Worm (Caenorhabditis elegans) whole organism, L2 larva: ENCODE results near the gene srx-9.

Experiments
- C34F6.9 ChIP-seq: fragments of 150-350 bp; optimal IDR thresholded peaks from 2 replicates; lab custom pipeline; 2014; ENCODE audit warnings: missing biosample characterization, missing genetic modification characterization
- F13H6.1 ChIP-seq: sonication (generic microtip); optimal IDR thresholded peaks from 2 replicates; lab custom pipeline; 2016; ENCODE audit warnings: missing genetic modification characterization, missing compliant biosample characterization
- ZK546.5 ChIP-seq: sonication (generic microtip); optimal IDR thresholded peaks from 2 replicates; lab custom pipeline; 2017; ENCODE audit warnings: missing biosample characterization, missing genetic modification characterization
- blmp-1 ChIP-seq: sonication (generic microtip); optimal IDR thresholded peaks from 2 replicates; lab custom pipeline; 2017; ENCODE audit warnings: missing genetic modification characterization, mild to moderate bottlenecking, missing compliant biosample characterization, antibody characterized with exemption, moderate library complexity; ENCODE audit not compliant: insufficient read depth
- ceh-16 ChIP-seq: fragments of 150-350 bp; optimal IDR thresholded peaks from 2 replicates; lab custom pipeline; 2014; ENCODE audit warnings: missing biosample characterization, missing genetic modification characterization
- ceh-82 ChIP-seq: fragments of 150-350 bp; optimal IDR thresholded peaks from 2 replicates; lab custom pipeline; 2014; ENCODE audit warnings: missing biosample characterization, missing genetic modification characterization
- egl-27 ChIP-seq: sonication (generic microtip); optimal IDR thresholded peaks from 3 replicates; lab custom pipeline; 2017; ENCODE audit warnings: missing biosample characterization, missing genetic modification reagents, missing genetic modification characterization
- elt-1 ChIP-seq: fragments of 150-350 bp; optimal IDR thresholded peaks from 2 replicates; lab custom pipeline; 2014; ENCODE audit warnings: missing biosample characterization, missing genetic modification characterization
- elt-3 ChIP-seq: sonication (generic microtip); optimal IDR thresholded peaks from 2 replicates; lab custom pipeline; 2017; ENCODE audit warnings: missing biosample characterization, missing genetic modification characterization
- fos-1 ChIP-seq: fragments of 150-350 bp; optimal IDR thresholded peaks from 2 replicates; lab custom pipeline; 2014; ENCODE audit warnings: missing biosample characterization, missing genetic modification characterization
- gmeb-1 ChIP-seq: fragments of 150-350 bp; optimal IDR thresholded peaks from 2 replicates; lab custom pipeline; 2014; ENCODE audit warnings: missing biosample characterization, missing genetic modification characterization
- lin-39 ChIP-seq: fragments of 150-350 bp; optimal IDR thresholded peaks from 2 replicates; lab custom pipeline; 2014; ENCODE audit warnings: missing biosample characterization, missing genetic modification reagents, missing genetic modification characterization
- mab-5 ChIP-seq: fragments of 150-350 bp; optimal IDR thresholded peaks from 2 replicates; lab custom pipeline; 2014; ENCODE audit warnings: missing biosample characterization, missing genetic modification characterization
- mbf-1 ChIP-seq: sonication (generic microtip); optimal IDR thresholded peaks from 2 replicates; lab custom pipeline; 2017; ENCODE audit warnings: missing biosample characterization, missing genetic modification characterization
- mdl-1 ChIP-seq, 2 experiments: fragments of 150-350 bp in 1 of 2; sonication (generic microtip) in 1 of 2; optimal IDR thresholded peaks; 2 replicates each; lab custom pipeline; 2017; ENCODE audit warnings: missing biosample characterization in 2 of 2, missing genetic modification characterization in 2 of 2
- nhr-11 ChIP-seq: fragments of 150-350 bp; optimal IDR thresholded peaks from 2 replicates; lab custom pipeline; 2014; ENCODE audit warnings: missing biosample characterization, missing genetic modification characterization
- nhr-12 ChIP-seq: fragments of 150-350 bp; optimal IDR thresholded peaks from 2 replicates; lab custom pipeline; 2014; ENCODE audit warnings: missing biosample characterization, missing genetic modification characterization
- nhr-129 ChIP-seq: fragments of 150-350 bp; optimal IDR thresholded peaks from 2 replicates; lab custom pipeline; 2014; ENCODE audit warnings: missing biosample characterization, missing genetic modification characterization
- nhr-21 ChIP-seq: fragments of 150-350 bp; optimal IDR thresholded peaks from 2 replicates; lab custom pipeline; 2014; ENCODE audit warnings: missing biosample characterization, missing genetic modification characterization
- nhr-23 ChIP-seq: fragments of 150-350 bp; optimal IDR thresholded peaks from 2 replicates; lab custom pipeline; 2014; ENCODE audit warnings: missing biosample characterization, missing genetic modification reagents, missing genetic modification characterization
- nhr-237 ChIP-seq: fragments of 150-350 bp; optimal IDR thresholded peaks from 2 replicates; lab custom pipeline; 2014; ENCODE audit warnings: missing biosample characterization, missing genetic modification characterization
- nhr-25 ChIP-seq: fragments of 150-350 bp; sonication (generic microtip); optimal IDR thresholded peaks from 3 replicates; lab custom pipeline; 2014; ENCODE audit warnings: missing biosample characterization, missing genetic modification characterization
- nhr-6 ChIP-seq: fragments of 150-350 bp; optimal IDR thresholded peaks from 2 replicates; lab custom pipeline; 2014; ENCODE audit warnings: missing biosample characterization, missing genetic modification characterization
- nhr-77 ChIP-seq: fragments of 150-350 bp; optimal IDR thresholded peaks from 2 replicates; lab custom pipeline; 2014; ENCODE audit warnings: missing biosample characterization, missing genetic modification characterization
- peb-1 ChIP-seq: fragments of 150-350 bp; optimal IDR thresholded peaks from 2 replicates; lab custom pipeline; 2014; ENCODE audit warnings: missing biosample characterization, missing genetic modification characterization
- sem-4 ChIP-seq: fragments of 150-350 bp; optimal IDR thresholded peaks from 2 replicates; lab custom pipeline; 2014; ENCODE audit warnings: missing biosample characterization, missing genetic modification reagents, missing genetic modification characterization
- skn-1 ChIP-seq: sonication (generic microtip); optimal IDR thresholded peaks from 2 replicates; lab custom pipeline; 2017; ENCODE audit warnings: missing biosample characterization, missing genetic modification characterization
- sma-3 ChIP-seq: sonication (generic microtip); optimal IDR thresholded peaks from 2 replicates; lab custom pipeline; 2016; ENCODE audit warnings: missing genetic modification reagents, missing genetic modification characterization, missing compliant biosample characterization
- unc-62 ChIP-seq: fragments of 150-350 bp; optimal IDR thresholded peaks from 2 replicates; lab custom pipeline; 2014; ENCODE audit warnings: missing biosample characterization, missing genetic modification reagents, missing genetic modification characterization
- ztf-1 ChIP-seq: fragments of 200-800 bp; sonication (Bioruptor generic); conservative IDR thresholded peaks from 2 replicates; pipeline ENCODE4 v1.3.6; 2022; ENCODE audit warnings: missing genetic modification characterization, missing compliant biosample characterization
- ztf-11 ChIP-seq: sonication (generic microtip); optimal IDR thresholded peaks from 2 replicates; lab custom pipeline; 2017; ENCODE audit warnings: missing biosample characterization, missing genetic modification characterization
- ztf-4 ChIP-seq: fragments of 150-350 bp; optimal IDR thresholded peaks from 2 replicates; lab custom pipeline; 2014; ENCODE audit warnings: missing biosample characterization, missing genetic modification characterization

Gene srx-9

ce11 chrV:7374090-7374489 is 21.2 kb downstream of the srx-9 start, which contains the start of gene srx-56:
Gene srx-56 (plus strand): TSS chrV:7374390.
- TF ChIP-seq nhr-237 (tag; lab: Kevin White, UChicago) = no peak
- no peak for TF ChIP-seq C34F6.9 (tag; lab: Kevin White, UChicago)
- TF ChIP-seq lin-39 (tag; lab: Kevin White, UChicago) = no peak
- no peak for TF ChIP-seq mdl-1 (tag; optimal IDR thresholded peaks at IDR 0.05; lab: Kevin White, UChicago)
- no peak for TF ChIP-seq mbf-1
- no peak for TF ChIP-seq ztf-11 (tag; lab: Kevin White, UChicago)
- TF ChIP-seq nhr-6 = no peak
- TF ChIP-seq ceh-16 (tag; lab: Kevin White, UChicago) = no peak
- TF ChIP-seq sma-3 (GFP tag; lab: Kevin White, UChicago) = no peak
- no peak for TF ChIP-seq nhr-11 (tag; lab: Kevin White, UChicago)
- no peak for TF ChIP-seq skn-1 (tag; lab: Kevin White, UChicago)
- no peak for TF ChIP-seq elt-1 (tag; lab: Kevin White, UChicago)
- no peak for TF ChIP-seq peb-1 (tag; lab: Kevin White, UChicago)
- TF ChIP-seq elt-3 (tag; lab: Kevin White, UChicago) = no peak
- no peak for TF ChIP-seq mab-5 (tag; lab: Kevin White, UChicago)
- no peak for TF ChIP-seq unc-62 (GFP tag; lab: Kevin White, UChicago)
- no peak for TF ChIP-seq ZK546.5 (tag; lab: Kevin White, UChicago)
- no peak for TF ChIP-seq gmeb-1 (tag; lab: Kevin White, UChicago)
- no peak for TF ChIP-seq nhr-23 (tag; lab: Kevin White, UChicago)
- TF ChIP-seq egl-27 (tag; lab: Kevin White, UChicago) = no peak

- TF ChIP-seq ceh-16 (tag; lab: Kevin White, UChicago) (no peak), ceh-82 (no peak), mbf-1 (no peak), nhr-23 (tag; lab: Kevin White, UChicago) (no peak), nhr-129 (tag; lab: Kevin White, UChicago) (no peak), ztf-11 (tag; lab: Kevin White, UChicago) (no peak), nhr-21 (no peak), mdl-1 (tag; optimal IDR thresholded peaks at IDR 0.05; lab: Kevin White, UChicago) (no peak), ZK546.5 (tag; lab: Kevin White, UChicago) (no peak), nhr-12 (tag; lab: Kevin White, UChicago) (no peak), fos-1 (tag; lab: Kevin White, UChicago) (no peak), unc-62 (GFP tag; lab: Kevin White, UChicago) (no peak), C34F6.9 (tag; lab: Kevin White, UChicago) (no peak), nhr-25 (no peak), nhr-6 (no peak), peb-1 (tag; lab: Kevin White, UChicago) (no peak), nhr-77 (no peak)
Measured at ce11 chrV:7369578-7369977, 25.7 kb downstream of the srx-9 start, which contains the start of gene srj-14. Gene srj-14 (plus strand): TSS chrV:7369708.

- TF ChIP-seq nhr-23 (tag; lab: Kevin White, UChicago) (no peak), ceh-16 (tag; lab: Kevin White, UChicago) (no peak), ceh-82 (no peak), fos-1 (tag; lab: Kevin White, UChicago) (no peak), ztf-4 (tag; lab: Kevin White, UChicago) (no peak), nhr-237 (tag; lab: Kevin White, UChicago) (no peak)
- TF ChIP-seq, all 48 proteins: peak for 0
Measured at ce11 chrV:7364951-7365350, 30.3 kb downstream of the srx-9 start, which contains the start of gene exc-13. Gene exc-13 (plus strand): TSS chrV:7365251.

- TF ChIP-seq gmeb-1 (tag; lab: Kevin White, UChicago) (peak; percentile 27), egl-27 (tag; lab: Kevin White, UChicago) (no peak), fos-1 (tag; lab: Kevin White, UChicago) (peak; percentile 67)
Measured at ce11 chrV:7364059-7364458, 31.2 kb downstream of the srx-9 start, which contains the start of gene cyp-35A2. Gene cyp-35A2 (minus strand): TSS chrV:7364182.

- TF ChIP-seq nhr-129 (tag; lab: Kevin White, UChicago) (no peak), sem-4 (tag; lab: Kevin White, UChicago) (no peak), lin-39 (tag; lab: Kevin White, UChicago) (no peak), nhr-77 (no peak), F13H6.1 (tag; lab: Kevin White, UChicago) (no peak), ztf-1 (GFP tag; lab: Robert Waterston, UW) (no peak), nhr-6 (no peak), C34F6.9 (tag; lab: Kevin White, UChicago) (no peak), blmp-1 (tag; lab: Kevin White, UChicago) (no peak)
Measured at ce11 chrV:7361673-7362072, 33.6 kb downstream of the srx-9 start, which contains the start of gene cyp-35A1. Gene cyp-35A1 (minus strand): TSS chrV:7361773.
